Fruit fly (Drosophila melanogaster): ENCODE results near the gene CG6083.

- TF ChIP-seq kay (GFP tag; ENCODE audit: borderline replicate concordance): peak; percentile 67
- TF ChIP-seq CG12768 (GFP tag; optimal IDR thresholded peaks at IDR 0.05): no peak
- no peak for TF ChIP-seq Clk (GFP tag; optimal IDR thresholded peaks at IDR 0.05)
- no peak for TF ChIP-seq Crg-1 (GFP tag; optimal IDR thresholded peaks at IDR 0.05)
- TF ChIP-seq tj (GFP tag; optimal IDR thresholded peaks at IDR 0.05): no peak
- TF ChIP-seq bab1 (GFP tag; optimal IDR thresholded peaks at IDR 0.05): no peak
- no peak for TF ChIP-seq Hr96 (GFP tag; optimal IDR thresholded peaks at IDR 0.05)
- no peak for TF ChIP-seq CG11617 (GFP tag; optimal IDR thresholded peaks at IDR 0.05)
- TF ChIP-seq CG14711 (tag; optimal IDR thresholded peaks at IDR 0.05): no peak
- TF ChIP-seq ovo (GFP tag; optimal IDR thresholded peaks at IDR 0.05): no peak
Observed at dm6 chr3L:11625634-11626175, at the start of gene CG6083.

Measured in whole organism, adult.